Fruit fly (Drosophila melanogaster) whole organism, embryonic: ENCODE measurements around the gene CG11698.

ENCODE experiments used
- Asciz ChIP-seq: fragments of 200-800 bp; sonication (Bioruptor generic); optimal IDR thresholded peaks from 2 replicates; lab custom pipeline; 2017; ENCODE audit warnings: missing biosample characterization, mild to moderate bottlenecking, missing genetic modification characterization, missing genetic modification reagents
- B-H1 ChIP-seq: fragments of 200-800 bp; sonication (Bioruptor generic); IDR thresholded peaks from 3 replicates; pipeline ENCODE4 v1.3.6; 2022; ENCODE audit warnings: missing biosample characterization, missing genetic modification characterization
- CG10209 ChIP-seq: fragments of 200-800 bp; sonication (Bioruptor generic); optimal IDR thresholded peaks from 3 replicates; lab custom pipeline; 2017; ENCODE audit warnings: missing biosample characterization, mild to moderate bottlenecking, missing genetic modification characterization, missing genetic modification reagents
- CG10366 ChIP-seq: fragments of 200-800 bp; sonication (Bioruptor generic); IDR thresholded peaks from 2 replicates; pipeline ENCODE4 v1.3.6; 2022; ENCODE audit warnings: missing biosample characterization, missing genetic modification characterization
- CG16863 ChIP-seq: fragments of 200-800 bp; sonication (Bioruptor generic); optimal IDR thresholded peaks from 3 replicates; lab custom pipeline; 2016; ENCODE audit warnings: missing biosample characterization, missing genetic modification characterization
- CG2116 ChIP-seq: fragments of 200-800 bp; sonication (Bioruptor generic); optimal IDR thresholded peaks from 3 replicates; lab custom pipeline; 2018; ENCODE audit warnings: missing biosample characterization, mild to moderate bottlenecking, missing genetic modification characterization
- CG30431 ChIP-seq: fragments of 200-800 bp; sonication (Bioruptor generic); optimal IDR thresholded peaks from 2 replicates; lab custom pipeline; 2017; ENCODE audit warnings: missing biosample characterization, missing genetic modification characterization
- CG31441 ChIP-seq: fragments of 200-800 bp; sonication (Bioruptor generic); IDR thresholded peaks from 2 replicates; pipeline ENCODE4 v1.3.6; 2022; ENCODE audit warnings: missing biosample characterization, missing genetic modification characterization
- CG32532 ChIP-seq: fragments of 200-800 bp; sonication (Bioruptor generic); IDR thresholded peaks from 2 replicates; pipeline ENCODE4 v1.3.6; 2022; ENCODE audit warnings: missing biosample characterization, missing genetic modification characterization
- CG4328 ChIP-seq: fragments of 200-800 bp; sonication (Bioruptor generic); optimal IDR thresholded peaks from 3 replicates; lab custom pipeline; 2017; ENCODE audit warnings: missing biosample characterization, missing genetic modification reagents, missing genetic modification characterization
- CG4617 ChIP-seq: fragments of 200-800 bp; sonication (Bioruptor generic); optimal IDR thresholded peaks from 3 replicates; lab custom pipeline; 2016; ENCODE audit warnings: missing biosample characterization, missing genetic modification characterization, borderline replicate concordance
- CG4707 ChIP-seq: fragments of 200-800 bp; sonication (Bioruptor generic); optimal IDR thresholded peaks from 2 replicates; lab custom pipeline; 2018; ENCODE audit warnings: missing biosample characterization, mild to moderate bottlenecking, missing genetic modification characterization, moderate library complexity
- CG5953 ChIP-seq: fragments of 200-800 bp; sonication (Bioruptor generic); IDR thresholded peaks from 2 replicates; pipeline ENCODE4 v1.3.6; 2022; ENCODE audit warnings: missing biosample characterization, missing genetic modification characterization
- CG6654 ChIP-seq: fragments of 200-800 bp; sonication (Bioruptor generic); optimal IDR thresholded peaks from 2 replicates; lab custom pipeline; 2017; ENCODE audit warnings: missing biosample characterization, mild to moderate bottlenecking, missing genetic modification characterization
- CG6683 ChIP-seq: fragments of 200-800 bp; sonication (Bioruptor generic); optimal IDR thresholded peaks from 2 replicates; lab custom pipeline; 2017; ENCODE audit warnings: missing biosample characterization, mild to moderate bottlenecking, missing genetic modification characterization, missing genetic modification reagents
- CG6854 ChIP-seq: fragments of 200-800 bp; sonication (Bioruptor generic); optimal IDR thresholded peaks from 3 replicates; lab custom pipeline; 2017; ENCODE audit warnings: missing biosample characterization, mild to moderate bottlenecking, missing genetic modification characterization
- CG8359 ChIP-seq: fragments of 200-800 bp; sonication (Bioruptor generic); optimal IDR thresholded peaks from 2 replicates; lab custom pipeline; 2017; ENCODE audit warnings: missing biosample characterization, mild to moderate bottlenecking, missing genetic modification characterization, borderline replicate concordance
- CG8944 ChIP-seq: fragments of 200-800 bp; sonication (Bioruptor generic); optimal IDR thresholded peaks from 3 replicates; lab custom pipeline; 2016; ENCODE audit warnings: missing biosample characterization, missing genetic modification characterization
- CG9437 ChIP-seq: fragments of 200-800 bp; sonication (Bioruptor generic); optimal IDR thresholded peaks from 2 replicates; lab custom pipeline; 2018; ENCODE audit warnings: missing biosample characterization, mild to moderate bottlenecking, missing genetic modification characterization
- CG9817 ChIP-seq: fragments of 200-800 bp; sonication (Bioruptor generic); optimal IDR thresholded peaks from 2 replicates; lab custom pipeline; 2018; ENCODE audit warnings: missing biosample characterization, mild to moderate bottlenecking, missing genetic modification characterization, moderate library complexity
- Camta ChIP-seq: fragments of 200-800 bp; sonication (Bioruptor generic); optimal IDR thresholded peaks from 2 replicates; lab custom pipeline; 2016; ENCODE audit warnings: missing biosample characterization, missing genetic modification characterization
- Dip2 ChIP-seq: fragments of 200-800 bp; sonication (Bioruptor generic); IDR thresholded peaks from 2 replicates; pipeline ENCODE4 v1.3.6; 2022; ENCODE audit warnings: missing biosample characterization, missing genetic modification characterization
- Doc3 ChIP-seq: fragments of 200-800 bp; sonication (Bioruptor generic); IDR thresholded peaks from 3 replicates; pipeline ENCODE4 v1.3.6; 2022; ENCODE audit warnings: missing biosample characterization, missing genetic modification characterization; ENCODE audit not compliant: partially characterized antibody
- Dref ChIP-seq: fragments of 200-800 bp; sonication (Bioruptor generic); IDR thresholded peaks from 2 replicates; pipeline ENCODE4 v1.3.6; 2022; ENCODE audit warnings: missing biosample characterization, missing genetic modification characterization
- Hmr ChIP-seq: fragments of 200-800 bp; sonication (Bioruptor generic); optimal IDR thresholded peaks from 3 replicates; lab custom pipeline; 2017; ENCODE audit warnings: mild to moderate bottlenecking, missing biosample characterization, missing genetic modification reagents, missing genetic modification characterization
- Lhr ChIP-seq: fragments of 200-800 bp; sonication (Bioruptor generic); optimal IDR thresholded peaks from 3 replicates; lab custom pipeline; 2017; ENCODE audit warnings: mild to moderate bottlenecking, missing biosample characterization, missing genetic modification reagents, missing genetic modification characterization
- MBD-R2 ChIP-seq: fragments of 200-800 bp; sonication (Bioruptor generic); IDR thresholded peaks from 2 replicates; pipeline ENCODE4 v1.3.6; 2022; ENCODE audit warnings: missing biosample characterization, missing genetic modification characterization
- Max ChIP-seq: fragments of 200-800 bp; sonication (Bioruptor generic); optimal IDR thresholded peaks from 2 replicates; lab custom pipeline; 2016; ENCODE audit warnings: missing biosample characterization, mild to moderate bottlenecking, missing genetic modification characterization
- Mrtf ChIP-seq: fragments of 200-800 bp; sonication (Bioruptor generic); IDR thresholded peaks from 3 replicates; pipeline ENCODE4 v1.3.6; 2022; ENCODE audit warnings: missing biosample characterization, missing genetic modification characterization
- Nf-YA ChIP-seq: fragments of 200-800 bp; sonication (Bioruptor generic); IDR thresholded peaks from 2 replicates; pipeline ENCODE4 v1.3.6; 2022; ENCODE audit warnings: missing biosample characterization, missing genetic modification characterization
- Nf-YC ChIP-seq: fragments of 200-800 bp; optimal IDR thresholded peaks from 3 replicates; lab custom pipeline; 2019; ENCODE audit warnings: missing biosample characterization, mild to moderate bottlenecking, missing genetic modification characterization, moderate library complexity
- Oaz ChIP-seq: fragments of 200-800 bp; sonication (Bioruptor generic); IDR thresholded peaks from 2 replicates; pipeline ENCODE4 v1.3.6; 2022; ENCODE audit warnings: missing biosample characterization, missing genetic modification characterization
- Sry-β ChIP-seq: fragments of 200-800 bp; sonication (Bioruptor generic); optimal IDR thresholded peaks from 2 replicates; lab custom pipeline; 2018; ENCODE audit warnings: missing biosample characterization, mild to moderate bottlenecking, missing genetic modification characterization, moderate library complexity
- Stat92E ChIP-seq, 3 experiments: fragments of >200 bp in 2 of 3; fragments of 200-800 bp in 1 of 3; sonication (Bioruptor generic) in 1 of 3; optimal IDR thresholded peaks; 2 replicates each; lab custom pipeline; 2017 to 2019; ENCODE audit warnings: missing biosample characterization in 3 of 3, missing genetic modification characterization in 3 of 3, mild to moderate bottlenecking in 1 of 3, moderate library complexity in 1 of 3
- bigmax ChIP-seq: fragments of 200-800 bp; sonication (Bioruptor generic); optimal IDR thresholded peaks from 2 replicates; lab custom pipeline; 2018; ENCODE audit warnings: missing biosample characterization, mild to moderate bottlenecking, missing genetic modification characterization
- btn ChIP-seq: fragments of 200-800 bp; sonication (Bioruptor generic); optimal IDR thresholded peaks from 2 replicates; lab custom pipeline; 2016; ENCODE audit warnings: missing biosample characterization, missing genetic modification characterization
- corto ChIP-seq: fragments of 200-800 bp; sonication (Bioruptor generic); optimal IDR thresholded peaks from 2 replicates; lab custom pipeline; 2016; ENCODE audit warnings: missing biosample characterization, mild to moderate bottlenecking, missing genetic modification characterization, moderate library complexity
- dmrt11E ChIP-seq: fragments of 200-800 bp; sonication (Bioruptor generic); optimal IDR thresholded peaks from 3 replicates; lab custom pipeline; 2018; ENCODE audit warnings: missing biosample characterization, mild to moderate bottlenecking, missing genetic modification characterization, moderate library complexity
- dpn ChIP-seq, 2 experiments: fragments of 200-800 bp; sonication (Bioruptor generic); optimal IDR thresholded peaks; 3 replicates each; lab custom pipeline; 2016; ENCODE audit warnings: missing biosample characterization in 2 of 2, missing genetic modification characterization in 2 of 2
- eyg ChIP-seq: fragments of 200-800 bp; sonication (Bioruptor generic); optimal IDR thresholded peaks from 3 replicates; lab custom pipeline; 2016; ENCODE audit warnings: missing biosample characterization, missing genetic modification characterization
- inv ChIP-seq: fragments of 200-800 bp; sonication (Bioruptor generic); IDR thresholded peaks from 2 replicates; pipeline ENCODE4 v1.3.6; 2022; ENCODE audit warnings: missing biosample characterization, missing genetic modification characterization; ENCODE audit not compliant: partially characterized antibody
- nmo ChIP-seq: fragments of 200-800 bp; sonication (Bioruptor generic); optimal IDR thresholded peaks from 2 replicates; lab custom pipeline; 2018; ENCODE audit warnings: missing biosample characterization, mild to moderate bottlenecking, missing genetic modification characterization, moderate library complexity
- nom ChIP-seq: fragments of 200-800 bp; sonication (Bioruptor generic); optimal IDR thresholded peaks from 2 replicates; lab custom pipeline; 2017; ENCODE audit warnings: missing biosample characterization, missing genetic modification characterization, mild to moderate bottlenecking, moderate library complexity, missing genetic modification reagents
- onecut ChIP-seq: fragments of 200-800 bp; sonication (Bioruptor generic); IDR thresholded peaks from 2 replicates; pipeline ENCODE4 v1.3.6; 2022; ENCODE audit warnings: missing biosample characterization, missing genetic modification characterization
- psq ChIP-seq: fragments of 200-800 bp; sonication (Bioruptor generic); optimal IDR thresholded peaks from 2 replicates; lab custom pipeline; 2017; ENCODE audit warnings: missing biosample characterization, missing genetic modification characterization
- sug ChIP-seq: fragments of 200-800 bp; optimal IDR thresholded peaks from 2 replicates; lab custom pipeline; 2019; ENCODE audit warnings: missing biosample characterization, mild to moderate bottlenecking, missing genetic modification characterization, moderate library complexity
- unpg ChIP-seq: fragments of 200-800 bp; sonication (Bioruptor generic); optimal IDR thresholded peaks from 3 replicates; lab custom pipeline; 2018; ENCODE audit warnings: missing biosample characterization, mild to moderate bottlenecking, missing genetic modification characterization, moderate library complexity
- usp ChIP-seq: fragments of >200 bp; optimal IDR thresholded peaks from 2 replicates; lab custom pipeline; 2017; ENCODE audit warnings: missing biosample characterization, missing genetic modification characterization

CG11698 gene

DNA sequence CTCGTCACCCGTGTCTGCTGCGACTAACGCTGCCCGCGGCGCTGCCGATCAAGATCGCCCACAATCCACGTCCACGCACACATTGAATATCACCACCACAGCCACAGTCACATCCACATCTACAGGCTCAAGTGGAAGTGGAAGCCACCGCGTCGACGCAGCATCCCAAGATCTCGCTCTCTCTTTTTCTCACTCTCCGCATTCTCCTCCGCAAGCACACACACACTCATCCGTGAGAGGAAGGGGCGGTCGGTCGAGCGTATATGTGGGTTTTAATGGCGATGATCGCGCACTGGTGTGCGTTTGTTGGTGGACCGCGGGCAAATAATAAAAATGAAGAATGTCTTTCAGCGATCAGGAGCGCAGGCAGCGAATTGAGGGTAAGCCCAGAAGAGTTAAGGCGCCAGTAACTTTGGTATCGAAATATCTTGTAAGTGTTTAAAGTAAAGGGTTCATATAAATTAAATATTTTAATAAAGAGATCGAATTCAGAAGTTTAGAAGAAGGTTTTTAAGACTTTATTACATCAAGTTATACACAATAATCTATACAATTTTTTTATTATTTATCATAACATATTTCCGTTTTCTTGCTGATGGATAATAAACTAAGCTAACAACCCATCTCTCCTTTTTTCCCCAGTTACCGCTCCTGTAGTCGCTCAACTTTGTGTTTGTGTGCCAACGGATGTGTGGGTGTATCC lies 21.9 kb downstream of the CG11698 start, which contains the start of gene Poxm (continued):
- TF ChIP-seq Sry-β (peak; percentile 32), CG9437 (GFP tag; lab: Kevin White, UChicago) (peak; percentile 86), Stat92E (GFP tag; optimal IDR thresholded peaks at IDR 0.05; lab: Kevin White, UChicago) (peak in 1 of 3 experiments; percentile 88), CG6854 (GFP tag; lab: Kevin White, UChicago) (peak; percentile 70), CG5953 (0 out of 2 replicates have a peak, but pooled peaks have one; percentile 42), CG10209 (GFP tag; lab: Kevin White, UChicago) (peak; percentile 91), eyg (GFP tag; lab: Kevin White, UChicago) (peak; percentile 14), inv (GFP tag; lab: Robert Waterston, UW) (peak; percentile 41; the same call in 1 of the 2 replicates), CG31441 (GFP tag; lab: Robert Waterston, UW) (peak; percentile 95), nom (peak; percentile 88), CG8359 (GFP tag; lab: Kevin White, UChicago) (peak; percentile 84), btn (GFP tag; lab: Kevin White, UChicago) (peak; percentile 39), dpn (GFP tag; optimal IDR thresholded peaks at IDR 0.05; lab: Kevin White, UChicago) (peak; percentile 81 to 86), CG9817 (tag; lab: Kevin White, UChicago) (peak; percentile 87), psq (GFP tag; lab: Kevin White, UChicago) (peak; percentile 71), sug (tag; lab: Kevin White, UChicago) (peak; percentile 87), Hmr (GFP tag; lab: Kevin White, UChicago) (peak; percentile 82), CG10366 (GFP tag; lab: Robert Waterston, UW) (peak; percentile 79), CG30431 (GFP tag; lab: Kevin White, UChicago) (peak; percentile 90), dmrt11E (tag; lab: Kevin White, UChicago) (peak; percentile 91), Dip2 (GFP tag; lab: Robert Waterston, UW) (peak; percentile 53), CG2116 (GFP tag; lab: Kevin White, UChicago) (peak; percentile 40), nmo (peak; percentile 98), Nf-YA (GFP tag; lab: Robert Waterston, UW) (peak; percentile 21; the same call in 1 of the 2 replicates), CG16863 (GFP tag; lab: Kevin White, UChicago) (peak; percentile 66), Mrtf (peak; percentile 85; the same call in 2 of the 3 replicates), Doc3 (GFP tag; lab: Robert Waterston, UW) (no peak), CG8944 (GFP tag; lab: Kevin White, UChicago) (peak; percentile 40), CG4707 (GFP tag; lab: Kevin White, UChicago) (peak; percentile 40), usp (GFP tag; lab: Kevin White, UChicago) (no peak), CG4328 (peak; percentile 86), Max (GFP tag; lab: Kevin White, UChicago) (peak; percentile 78), CG32532 (peak; percentile 66), MBD-R2 (GFP tag; lab: Robert Waterston, UW) (no peak), Nf-YC (tag; lab: Kevin White, UChicago) (peak; percentile 94), CG6683 (GFP tag; lab: Kevin White, UChicago) (no peak), B-H1 (GFP tag; lab: Robert Waterston, UW) (peak; percentile 81; the same call in 2 of the 3 replicates), CG6654 (GFP tag; lab: Kevin White, UChicago) (peak; percentile 78), unpg (GFP tag; lab: Kevin White, UChicago) (peak; percentile 85), Asciz (GFP tag; lab: Kevin White, UChicago) (peak; percentile 83), corto (GFP tag; lab: Kevin White, UChicago) (peak; percentile 0), Oaz (GFP tag; lab: Robert Waterston, UW) (peak; percentile 78), Dref (no peak), bigmax (no peak), Lhr (GFP tag; lab: Kevin White, UChicago) (peak; percentile 69), onecut (GFP tag; lab: Robert Waterston, UW) (peak; percentile 74), Camta (GFP tag; lab: Kevin White, UChicago) (peak; percentile 66), CG4617 (GFP tag; lab: Kevin White, UChicago) (peak; percentile 63)
